Worm (Caenorhabditis elegans) whole organism, L1 larva: ENCODE data around the gene srh-44.

ENCODE experiments used
- C34B4.2 ChIP-seq: sonication (generic microtip); optimal IDR thresholded peaks from 2 replicates; lab custom pipeline; 2017; ENCODE audit warnings: mild to moderate bottlenecking, missing genetic modification characterization, missing compliant biosample characterization
- F16B12.6 ChIP-seq: fragments of 150-350 bp; optimal IDR thresholded peaks from 2 replicates; lab custom pipeline; 2014; ENCODE audit warnings: missing biosample characterization, missing genetic modification characterization
- ceh-82 ChIP-seq, 3 experiments: fragments of 150-350 bp in 1 of 3; sonication (generic microtip) in 2 of 3; optimal IDR thresholded peaks; 2 replicates each; lab custom pipeline; 2014 to 2017; ENCODE audit warnings: missing biosample characterization in 3 of 3, missing genetic modification characterization in 3 of 3
- dpl-1 ChIP-seq, 3 experiments: fragments of 150-350 bp in 2 of 3; sonication (generic microtip) in 1 of 3; optimal IDR thresholded peaks; 2 replicates each; lab custom pipeline; 2014 to 2017; ENCODE audit warnings: missing biosample characterization in 3 of 3, missing genetic modification characterization in 3 of 3, missing genetic modification reagents in 3 of 3
- efl-1 ChIP-seq, 4 experiments: fragments of 150-350 bp; optimal IDR thresholded peaks in 3 of 4; peaks in 1 of 4; 1 replicate in 1 of 4; 2 replicates in 3 of 4; lab custom pipeline; 2014; ENCODE audit warnings: missing biosample characterization in 2 of 4, missing genetic modification characterization in 2 of 4, missing genetic modification reagents in 2 of 4
- egl-13 ChIP-seq: sonication (generic microtip); optimal IDR thresholded peaks from 2 replicates; lab custom pipeline; 2016; ENCODE audit warnings: missing genotype, missing genetic modification reagents, missing genetic modification characterization, missing compliant biosample characterization
- lin-14 ChIP-seq: fragments of 200-800 bp; sonication (Bioruptor generic); optimal IDR thresholded peaks from 2 replicates; lab custom pipeline; 2018; ENCODE audit warnings: mild to moderate bottlenecking, missing genetic modification characterization, moderate library complexity, missing compliant biosample characterization
- lin-35 ChIP-seq, 2 experiments: fragments of 150-350 bp; optimal IDR thresholded peaks; 2 replicates each; lab custom pipeline; 2014; ENCODE audit warnings: missing biosample characterization in 2 of 2, missing genetic modification characterization in 2 of 2, missing genetic modification reagents in 2 of 2
- lsy-2 ChIP-seq, 2 experiments: fragments of 150-350 bp; optimal IDR thresholded peaks; 2 replicates each; lab custom pipeline; 2014; ENCODE audit warnings: missing biosample characterization in 2 of 2, missing genetic modification characterization in 2 of 2
- mab-9 ChIP-seq: fragments of 200-800 bp; sonication (Bioruptor generic); IDR thresholded peaks from 2 replicates; pipeline ENCODE4 v1.3.6; 2022; ENCODE audit warnings: missing genetic modification reagents, missing genetic modification characterization, missing compliant biosample characterization
- mep-1 ChIP-seq: fragments of 150-350 bp; optimal IDR thresholded peaks from 2 replicates; lab custom pipeline; 2014; ENCODE audit warnings: missing biosample characterization, missing genetic modification characterization
- nhr-237 ChIP-seq: fragments of 150-350 bp; optimal IDR thresholded peaks from 2 replicates; lab custom pipeline; 2014; ENCODE audit warnings: missing biosample characterization, missing genetic modification characterization
- nhr-85 ChIP-seq: sonication (generic microtip); peaks from one replicate; lab custom pipeline; 2016; ENCODE audit warnings: missing genetic modification characterization, inconsistent platforms, missing compliant biosample characterization
- pax-3 ChIP-seq: fragments of 200-800 bp; sonication (Bioruptor generic); optimal IDR thresholded peaks from 2 replicates; lab custom pipeline; 2018; ENCODE audit warnings: mild to moderate bottlenecking, missing genetic modification characterization, moderate library complexity, missing compliant biosample characterization
- rnt-1 ChIP-seq: sonication (generic microtip); optimal IDR thresholded peaks from 2 replicates; lab custom pipeline; 2016; ENCODE audit warnings: mild to moderate bottlenecking, missing genetic modification characterization, moderate library complexity, missing compliant biosample characterization
- snu-23 ChIP-seq: sonication (generic microtip); optimal IDR thresholded peaks from 2 replicates; lab custom pipeline; 2016; ENCODE audit warnings: missing genetic modification characterization, missing compliant biosample characterization
- tbx-2 ChIP-seq: sonication (generic microtip); optimal IDR thresholded peaks from 2 replicates; lab custom pipeline; 2016; ENCODE audit warnings: missing genetic modification characterization, missing compliant biosample characterization
- unc-86 ChIP-seq: sonication (generic microtip); optimal IDR thresholded peaks from 2 replicates; lab custom pipeline; 2016; ENCODE audit warnings: missing genetic modification characterization, missing compliant biosample characterization
- unc-98 ChIP-seq: fragments of 200-800 bp; sonication (Bioruptor generic); IDR thresholded peaks from 2 replicates; pipeline ENCODE4 v1.3.6; 2022; ENCODE audit warnings: missing genetic modification characterization, missing compliant biosample characterization
- ztf-11 ChIP-seq, 2 experiments: sonication (generic microtip); optimal IDR thresholded peaks; 2 replicates each; lab custom pipeline; 2016 to 2017; ENCODE audit warnings: missing genetic modification characterization in 2 of 2, missing biosample characterization in 1 of 2, missing compliant biosample characterization in 1 of 2

The srh-44 gene

ce11 chrII:11566970-11567711 is 52.3 kb downstream of the srh-44 start, which contains the start of gene F54D5.5:
F54D5.5 (minus strand) TSS chrII:11567020.
- TF ChIP-seq rnt-1 (tag; lab: Kevin White, UChicago): peak; percentile 5
- peak; percentile 7 for TF ChIP-seq unc-86 (tag; lab: Kevin White, UChicago)
- TF ChIP-seq nhr-85: peak; percentile 25
- peak; percentile 8 for TF ChIP-seq egl-13 (tag; lab: Kevin White, UChicago)
- no peak for TF ChIP-seq C34B4.2 (tag; lab: Kevin White, UChicago)
- TF ChIP-seq efl-1 (optimal IDR thresholded peaks at IDR 0.05; lab: Kevin White, UChicago): peak; percentile 25 to 62
- peak; percentile 61 to 95 for TF ChIP-seq efl-1 (GFP tag; optimal IDR thresholded peaks at IDR 0.05 in 1 of 2; lab: Kevin White, UChicago)
- TF ChIP-seq ztf-11 (tag; optimal IDR thresholded peaks at IDR 0.05; lab: Kevin White, UChicago): peak in 1 of 2 experiments; percentile 40
- peak; percentile 3 for TF ChIP-seq tbx-2 (tag; lab: Kevin White, UChicago)
- TF ChIP-seq unc-98: no peak
- TF ChIP-seq lsy-2 (tag; optimal IDR thresholded peaks at IDR 0.05; lab: Kevin White, UChicago): peak in 1 of 2 experiments; percentile 45
- TF ChIP-seq mab-9 (GFP tag; lab: Robert Waterston, UW): no peak
- peak in 2 of 3 experiments; percentile 22 to 75 for TF ChIP-seq dpl-1 (GFP tag; optimal IDR thresholded peaks at IDR 0.05; lab: Kevin White, UChicago)
- TF ChIP-seq pax-3 (tag; lab: Kevin White, UChicago): no peak
- peak; percentile 44 for TF ChIP-seq mep-1 (tag; lab: Kevin White, UChicago)
- TF ChIP-seq F16B12.6: peak; percentile 1
- TF ChIP-seq nhr-237: no peak
- peak in 2 of 3 experiments; percentile 12 to 28 for TF ChIP-seq ceh-82 (tag; optimal IDR thresholded peaks at IDR 0.05; lab: Kevin White, UChicago)
- TF ChIP-seq lin-35 (GFP tag; optimal IDR thresholded peaks at IDR 0.05; lab: Kevin White, UChicago): peak; percentile 45 to 47
- peak; percentile 46 for TF ChIP-seq lin-14
- peak; percentile 9 for TF ChIP-seq snu-23
- TF ChIP-seq, all 84 proteins: peak for 15
